Fruit fly (Drosophila melanogaster) whole organism, embryonic: ENCODE results near the gene Ttc19.

ENCODE experiments used
- BEAF-32 ChIP-seq: fragments of 200-800 bp; sonication (Bioruptor generic); optimal IDR thresholded peaks from 3 replicates; lab custom pipeline; 2017; ENCODE audit warnings: missing biosample characterization, missing genetic modification characterization, mild to moderate bottlenecking, moderate library complexity, missing genetic modification reagents
- Bgb ChIP-seq: fragments of 200-800 bp; sonication (Bioruptor generic); IDR thresholded peaks from 2 replicates; pipeline ENCODE4 v1.3.6; 2022; ENCODE audit warnings: missing biosample characterization, missing genetic modification characterization; ENCODE audit not compliant: partially characterized antibody
- CG10543 ChIP-seq: fragments of 200-800 bp; sonication (Bioruptor generic); optimal IDR thresholded peaks from 3 replicates; lab custom pipeline; 2017; ENCODE audit warnings: missing biosample characterization, mild to moderate bottlenecking, missing genetic modification characterization, moderate library complexity
- CG11456 ChIP-seq: fragments of 200-800 bp; sonication (Bioruptor generic); IDR thresholded peaks from 3 replicates; pipeline ENCODE4 v1.3.6; 2022; ENCODE audit warnings: missing biosample characterization, missing genetic modification characterization
- CG11504 ChIP-seq: fragments of 200-800 bp; sonication (Bioruptor generic); optimal IDR thresholded peaks from 3 replicates; lab custom pipeline; 2019; ENCODE audit warnings: missing biosample characterization, mild to moderate bottlenecking, missing genetic modification characterization, moderate library complexity
- CG12299 ChIP-seq: fragments of 200-800 bp; sonication (Bioruptor generic); optimal IDR thresholded peaks from 2 replicates; lab custom pipeline; 2018; ENCODE audit warnings: missing biosample characterization, mild to moderate bottlenecking, missing genetic modification characterization
- CG13296 ChIP-seq: fragments of 200-800 bp; sonication (Bioruptor generic); optimal IDR thresholded peaks from 3 replicates; lab custom pipeline; 2018; ENCODE audit warnings: missing biosample characterization, mild to moderate bottlenecking, missing genetic modification characterization
- CG15696 ChIP-seq: fragments of 200-800 bp; sonication (Bioruptor generic); optimal IDR thresholded peaks from 2 replicates; lab custom pipeline; 2019; ENCODE audit warnings: missing biosample characterization, mild to moderate bottlenecking, missing genetic modification characterization, moderate library complexity
- CG1602 ChIP-seq: fragments of 200-800 bp; sonication (Bioruptor generic); optimal IDR thresholded peaks from 3 replicates; lab custom pipeline; 2016; ENCODE audit warnings: missing biosample characterization, missing genetic modification characterization
- CG1832 ChIP-seq: fragments of 200-800 bp; sonication (Bioruptor generic); optimal IDR thresholded peaks from 2 replicates; lab custom pipeline; 2017; ENCODE audit warnings: missing biosample characterization, mild to moderate bottlenecking, missing genetic modification characterization, inconsistent platforms
- CG30020 ChIP-seq: fragments of 200-800 bp; optimal IDR thresholded peaks from 2 replicates; lab custom pipeline; 2019; ENCODE audit warnings: missing biosample characterization, mild to moderate bottlenecking, missing genetic modification characterization, moderate library complexity
- CG31224 ChIP-seq: fragments of 200-800 bp; sonication (Bioruptor generic); IDR thresholded peaks from 2 replicates; pipeline ENCODE4 v1.3.6; 2022; ENCODE audit warnings: missing biosample characterization, missing genetic modification characterization
- CG34224 ChIP-seq: fragments of 200-800 bp; sonication (Bioruptor generic); IDR thresholded peaks from 3 replicates; pipeline ENCODE4 v1.3.6; 2022; ENCODE audit warnings: missing biosample characterization, missing genetic modification characterization; ENCODE audit not compliant: partially characterized antibody
- CG3838 ChIP-seq: fragments of 200-800 bp; sonication (Bioruptor generic); optimal IDR thresholded peaks from 3 replicates; lab custom pipeline; 2016; ENCODE audit warnings: missing biosample characterization, missing genetic modification characterization
- CG4820 ChIP-seq: fragments of 200-800 bp; sonication (Bioruptor generic); optimal IDR thresholded peaks from 3 replicates; lab custom pipeline; 2016; ENCODE audit warnings: missing biosample characterization, missing genetic modification characterization
- CG8089 ChIP-seq: fragments of 200-800 bp; sonication (Bioruptor generic); optimal IDR thresholded peaks from 3 replicates; lab custom pipeline; 2016; ENCODE audit warnings: missing biosample characterization, missing genetic modification characterization
- CG9215 ChIP-seq: fragments of 200-800 bp; sonication (Bioruptor generic); IDR thresholded peaks from 2 replicates; pipeline ENCODE4 v1.3.6; 2022; ENCODE audit warnings: missing biosample characterization, missing genetic modification characterization
- Dip3 ChIP-seq: fragments of 200-800 bp; sonication (Bioruptor generic); optimal IDR thresholded peaks from 3 replicates; lab custom pipeline; 2016; ENCODE audit warnings: missing biosample characterization, missing genetic modification characterization
- Dll ChIP-seq: fragments of 200-800 bp; sonication (Bioruptor generic); IDR thresholded peaks from 4 replicates; pipeline ENCODE4 v1.3.6; 2022; ENCODE audit warnings: missing biosample characterization, missing genetic modification characterization; ENCODE audit not compliant: partially characterized antibody
- Doc3 ChIP-seq: fragments of 200-800 bp; sonication (Bioruptor generic); IDR thresholded peaks from 3 replicates; pipeline ENCODE4 v1.3.6; 2022; ENCODE audit warnings: missing biosample characterization, missing genetic modification characterization; ENCODE audit not compliant: partially characterized antibody
- E2f2 ChIP-seq: fragments of 200-800 bp; sonication (Bioruptor generic); IDR thresholded peaks from 2 replicates; pipeline ENCODE4 v1.3.6; 2022; ENCODE audit warnings: missing biosample characterization, missing genetic modification characterization
- Fer2 ChIP-seq: fragments of 200-800 bp; sonication (Bioruptor generic); optimal IDR thresholded peaks from 2 replicates; lab custom pipeline; 2018; ENCODE audit warnings: missing biosample characterization, mild to moderate bottlenecking, missing genetic modification characterization, moderate library complexity
- HHEX ChIP-seq: fragments of 200-800 bp; sonication (Bioruptor generic); optimal IDR thresholded peaks from 3 replicates; lab custom pipeline; 2017; ENCODE audit warnings: missing biosample characterization, mild to moderate bottlenecking, missing genetic modification characterization, missing genetic modification reagents
- MBD-R2 ChIP-seq: fragments of 200-800 bp; sonication (Bioruptor generic); IDR thresholded peaks from 2 replicates; pipeline ENCODE4 v1.3.6; 2022; ENCODE audit warnings: missing biosample characterization, missing genetic modification characterization
- MESR4 ChIP-seq: fragments of 200-800 bp; sonication (Bioruptor generic); optimal IDR thresholded peaks from 2 replicates; lab custom pipeline; 2018; ENCODE audit warnings: missing biosample characterization, mild to moderate bottlenecking, missing genetic modification characterization, moderate library complexity
- Nf-YA ChIP-seq: fragments of 200-800 bp; sonication (Bioruptor generic); IDR thresholded peaks from 2 replicates; pipeline ENCODE4 v1.3.6; 2022; ENCODE audit warnings: missing biosample characterization, missing genetic modification characterization
- Ptx1 ChIP-seq: fragments of 200-800 bp; sonication (Bioruptor generic); IDR thresholded peaks from 2 replicates; pipeline ENCODE4 v1.3.6; 2022; ENCODE audit warnings: missing biosample characterization, missing genetic modification characterization
- Rx ChIP-seq: fragments of 200-800 bp; sonication (Bioruptor generic); IDR thresholded peaks from 2 replicates; pipeline ENCODE4 v1.3.6; 2022; ENCODE audit warnings: missing biosample characterization, missing genetic modification characterization
- Scr ChIP-seq: fragments of 200-800 bp; sonication (Bioruptor generic); IDR thresholded peaks from 2 replicates; pipeline ENCODE4 v1.3.6; 2022; ENCODE audit warnings: missing biosample characterization, missing genetic modification characterization; ENCODE audit not compliant: partially characterized antibody
- Sry-δ ChIP-seq: fragments of 200-800 bp; sonication (Bioruptor generic); optimal IDR thresholded peaks from 2 replicates; lab custom pipeline; 2016; ENCODE audit warnings: missing biosample characterization, missing genetic modification characterization
- Ssrp ChIP-seq: fragments of 200-800 bp; sonication (Bioruptor generic); optimal IDR thresholded peaks from 2 replicates; lab custom pipeline; 2018; ENCODE audit warnings: missing biosample characterization, mild to moderate bottlenecking, missing genetic modification characterization, moderate library complexity
- bbx ChIP-seq: fragments of 200-800 bp; sonication (Bioruptor generic); IDR thresholded peaks from 2 replicates; pipeline ENCODE4 v1.3.6; 2022; ENCODE audit warnings: missing biosample characterization, missing genetic modification characterization; ENCODE audit not compliant: partially characterized antibody
- dan ChIP-seq: fragments of 200-800 bp; sonication (Bioruptor generic); IDR thresholded peaks from 2 replicates; pipeline ENCODE4 v1.3.6; 2022; ENCODE audit warnings: missing biosample characterization, missing genetic modification characterization
- dmrt11E ChIP-seq: fragments of 200-800 bp; sonication (Bioruptor generic); optimal IDR thresholded peaks from 3 replicates; lab custom pipeline; 2018; ENCODE audit warnings: missing biosample characterization, mild to moderate bottlenecking, missing genetic modification characterization, moderate library complexity
- gro ChIP-seq: fragments of 200-800 bp; sonication (Bioruptor generic); optimal IDR thresholded peaks from 2 replicates; lab custom pipeline; 2016; ENCODE audit warnings: missing biosample characterization, missing genetic modification characterization
- gsb-n ChIP-seq: fragments of 200-800 bp; sonication (Bioruptor generic); optimal IDR thresholded peaks from 3 replicates; lab custom pipeline; 2018; ENCODE audit warnings: missing biosample characterization, mild to moderate bottlenecking, missing genetic modification characterization
- hbn ChIP-seq: fragments of 200-800 bp; sonication (Bioruptor generic); IDR thresholded peaks from 2 replicates; pipeline ENCODE4 v1.3.6; 2022; ENCODE audit warnings: missing biosample characterization, missing genetic modification characterization; ENCODE audit not compliant: partially characterized antibody
- hth ChIP-seq: fragments of >200 bp; optimal IDR thresholded peaks from 2 replicates; lab custom pipeline; 2017; ENCODE audit warnings: inconsistent platforms
- knrl ChIP-seq: fragments of 200-800 bp; sonication (Bioruptor generic); IDR thresholded peaks from 3 replicates; pipeline ENCODE4 v1.3.6; 2022; ENCODE audit warnings: missing biosample characterization, missing genetic modification characterization; ENCODE audit not compliant: partially characterized antibody
- pb ChIP-seq: fragments of 200-800 bp; sonication (Bioruptor generic); optimal IDR thresholded peaks from 3 replicates; lab custom pipeline; 2016; ENCODE audit warnings: missing biosample characterization, missing genetic modification characterization
- slbo ChIP-seq: fragments of 200-800 bp; sonication (Bioruptor generic); IDR thresholded peaks from 2 replicates; pipeline ENCODE4 v1.3.6; 2022; ENCODE audit warnings: missing biosample characterization, missing genetic modification characterization
- sna ChIP-seq: fragments of 200-800 bp; sonication (Bioruptor generic); IDR thresholded peaks from 2 replicates; pipeline ENCODE4 v1.3.6; 2022; ENCODE audit warnings: missing biosample characterization, missing genetic modification characterization; ENCODE audit not compliant: partially characterized antibody
- tin ChIP-seq: fragments of 200-800 bp; sonication (Bioruptor generic); optimal IDR thresholded peaks from 3 replicates; lab custom pipeline; 2016; ENCODE audit warnings: missing biosample characterization, missing genetic modification characterization
- tio ChIP-seq: fragments of 200-800 bp; sonication (Bioruptor generic); optimal IDR thresholded peaks from 2 replicates; lab custom pipeline; 2017; ENCODE audit warnings: missing biosample characterization, missing genetic modification characterization, inconsistent platforms
- tna ChIP-seq: fragments of 200-800 bp; sonication (Bioruptor generic); IDR thresholded peaks from 2 replicates; pipeline ENCODE4 v1.3.6; 2022; ENCODE audit warnings: missing biosample characterization, missing genetic modification characterization; ENCODE audit not compliant: partially characterized antibody
- trem ChIP-seq: fragments of 200-800 bp; optimal IDR thresholded peaks from 3 replicates; lab custom pipeline; 2019; ENCODE audit warnings: missing biosample characterization, mild to moderate bottlenecking, missing genetic modification characterization, moderate library complexity
- unc-4 ChIP-seq: fragments of 200-800 bp; sonication (Bioruptor generic); IDR thresholded peaks from 2 replicates; pipeline ENCODE4 v1.3.6; 2022; ENCODE audit warnings: missing biosample characterization, missing genetic modification characterization; ENCODE audit not compliant: partially characterized antibody
- wek ChIP-seq: fragments of 200-800 bp; sonication (Bioruptor generic); optimal IDR thresholded peaks from 3 replicates; lab custom pipeline; 2018; ENCODE audit warnings: missing biosample characterization, mild to moderate bottlenecking, missing genetic modification characterization, moderate library complexity
- zen2 ChIP-seq: fragments of 200-800 bp; sonication (Bioruptor generic); IDR thresholded peaks from 3 replicates; pipeline ENCODE4 v1.3.6; 2022; ENCODE audit warnings: missing biosample characterization, missing genetic modification characterization; ENCODE audit not compliant: partially characterized antibody

Ttc19 gene

DNA sequence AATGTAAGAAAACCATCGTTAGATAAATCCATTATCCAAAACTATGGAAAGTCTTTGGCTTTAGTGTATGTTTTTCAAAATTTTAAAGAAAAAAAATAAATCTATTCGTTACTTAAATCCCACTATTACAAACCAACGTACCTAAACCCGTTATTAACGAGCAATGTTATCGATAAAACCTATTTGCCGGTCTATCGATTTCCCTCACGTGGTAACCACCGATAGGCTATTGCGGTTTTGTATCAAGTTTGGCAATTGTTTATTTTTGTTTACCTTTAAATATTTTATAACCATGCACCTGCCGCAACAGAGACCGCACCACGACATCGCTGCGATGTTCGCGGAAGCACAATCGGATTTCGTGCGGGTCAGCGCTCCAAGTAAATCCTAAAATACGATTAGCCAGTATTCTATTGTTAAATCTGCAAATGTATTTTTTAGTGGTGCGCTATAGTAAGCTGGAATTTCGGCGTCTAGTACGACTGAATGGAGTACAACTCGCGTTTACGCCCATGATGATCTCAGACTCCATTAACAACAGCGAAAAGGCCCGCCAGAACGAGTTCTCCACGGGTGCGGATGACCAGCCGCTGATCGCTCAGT lies 18.2 kb upstream of the Ttc19 start, which contains the start of gene Dus4 (continued):
- TF ChIP-seq wek (GFP tag; lab: Kevin White, UChicago) (no peak), CG31224 (GFP tag; lab: Robert Waterston, UW) (no peak), CG15696 (tag; lab: Kevin White, UChicago) (no peak), MESR4 (GFP tag; lab: Kevin White, UChicago) (peak; percentile 21), Rx (GFP tag; lab: Robert Waterston, UW) (no peak), pb (no peak), unc-4 (GFP tag; lab: Robert Waterston, UW) (peak; percentile 70), CG34224 (peak; percentile 95), gsb-n (no peak), gro (GFP tag; lab: Kevin White, UChicago) (no peak), Ssrp (tag; lab: Kevin White, UChicago) (no peak), CG11456 (GFP tag; lab: Robert Waterston, UW) (no peak), BEAF-32 (peak; percentile 64), CG10543 (GFP tag; lab: Kevin White, UChicago) (no peak), sna (GFP tag; lab: Robert Waterston, UW) (peak; percentile 84), Fer2 (tag; lab: Kevin White, UChicago) (no peak), CG3838 (no peak), hbn (GFP tag; lab: Robert Waterston, UW) (peak; percentile 76), CG11504 (tag; lab: Kevin White, UChicago) (peak; percentile 8), trem (no peak), CG13296 (no peak), CG8089 (GFP tag; lab: Kevin White, UChicago) (no peak), Scr (peak; percentile 80), dan (GFP tag; lab: Robert Waterston, UW) (no peak), HHEX (GFP tag; lab: Kevin White, UChicago) (no peak), knrl (GFP tag; lab: Robert Waterston, UW) (peak; percentile 56; the same call in 2 of the 3 replicates), slbo (no peak), CG12299 (tag; lab: Kevin White, UChicago) (no peak), E2f2 (GFP tag; lab: Robert Waterston, UW) (peak; percentile 57), hth (lab: Kevin White, UChicago) (no peak), CG1832 (no peak), Dip3 (GFP tag; lab: Kevin White, UChicago) (no peak), CG30020 (tag; lab: Kevin White, UChicago) (no peak), Sry-δ (GFP tag; lab: Kevin White, UChicago) (peak; percentile 37), tin (GFP tag; lab: Kevin White, UChicago) (no peak), CG9215 (no peak), Ptx1 (GFP tag; lab: Robert Waterston, UW) (no peak), CG4820 (no peak), CG1602 (GFP tag; lab: Kevin White, UChicago) (no peak), tna (GFP tag; lab: Robert Waterston, UW) (peak; percentile 97), Bgb (GFP tag; lab: Robert Waterston, UW) (peak; percentile 87), MBD-R2 (GFP tag; lab: Robert Waterston, UW) (peak; percentile 40; the same call in 1 of the 2 replicates), bbx (GFP tag; lab: Robert Waterston, UW) (peak; percentile 95), Doc3 (GFP tag; lab: Robert Waterston, UW) (peak; percentile 79), dmrt11E (no peak), tio (no peak), zen2 (peak; percentile 97), Dll (GFP tag; lab: Robert Waterston, UW) (peak; percentile 83), Nf-YA (no peak)
